Fruit fly (Drosophila melanogaster): ENCODE data around the gene Ref1.

The Ref1 gene

DNA sequence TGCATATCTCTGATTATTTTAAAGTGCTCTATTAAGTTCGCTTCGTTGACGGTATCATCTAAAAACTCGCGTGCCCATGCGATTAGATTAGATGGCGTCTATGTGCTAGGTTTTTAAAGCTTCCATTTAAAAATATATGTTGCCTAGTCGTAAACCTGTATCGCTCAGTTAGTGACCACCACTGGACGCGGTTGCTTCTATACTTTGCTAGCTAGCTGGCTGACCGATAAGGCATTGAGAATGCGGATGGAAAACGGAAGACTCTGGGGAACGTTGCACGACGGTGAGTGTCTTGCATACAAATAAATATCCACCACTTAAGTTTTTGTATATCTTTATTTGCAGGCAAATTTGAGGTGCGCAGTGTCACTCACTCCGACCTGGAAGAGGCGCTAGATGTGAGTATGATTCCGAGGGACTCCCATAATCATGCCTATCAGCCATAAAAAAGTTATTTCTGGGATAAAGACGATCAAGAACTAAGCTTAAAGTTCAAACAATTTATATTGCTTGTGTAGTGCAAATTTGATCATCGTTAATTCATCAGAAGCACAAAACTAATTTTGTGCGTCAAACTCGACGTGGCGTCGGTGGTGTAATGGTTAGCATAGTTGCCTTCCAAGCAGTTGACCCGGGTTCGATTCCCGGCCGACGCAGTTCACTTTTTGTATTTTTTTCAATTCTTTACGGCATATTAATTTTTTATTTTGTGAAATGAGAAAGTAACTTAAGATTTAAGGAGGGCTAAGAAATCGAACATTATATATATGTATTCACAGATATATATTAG lies 49.3 kb upstream of the Ref1 start, which contains the start of gene CG31248 (continued):
- TF ChIP-seq ase (GFP tag; IDR thresholded peaks at IDR 0.05) (no peak), Rfx (GFP tag; IDR thresholded peaks at IDR 0.05) (no peak), CG7372 (GFP tag; IDR thresholded peaks at IDR 0.05) (no peak), HLH4C (GFP tag; IDR thresholded peaks at IDR 0.05; ENCODE audit: partially characterized antibody) (peak; percentile 63), CG6791 (GFP tag; IDR thresholded peaks at IDR 0.05; ENCODE audit: partially characterized antibody) (peak; percentile 83), Hey (tag; optimal IDR thresholded peaks at IDR 0.05) (no peak), Asciz (GFP tag; optimal IDR thresholded peaks at IDR 0.05) (no peak), CG30431 (GFP tag; optimal IDR thresholded peaks at IDR 0.05) (no peak), CG10209 (GFP tag; optimal IDR thresholded peaks at IDR 0.05) (peak; percentile 15), lbe (GFP tag; optimal IDR thresholded peaks at IDR 0.05) (no peak), nmo (GFP tag; optimal IDR thresholded peaks at IDR 0.05) (no peak), CTCF (GFP tag; optimal IDR thresholded peaks at IDR 0.05) (peak; percentile 74), CG11093 (GFP tag; IDR thresholded peaks at IDR 0.05) (no peak), CG11723 (GFP tag; optimal IDR thresholded peaks at IDR 0.05) (no peak), hbn (GFP tag; IDR thresholded peaks at IDR 0.05; ENCODE audit: partially characterized antibody) (peak; percentile 30; the same call in 1 of the 2 replicates), salm (tag; optimal IDR thresholded peaks at IDR 0.05) (no peak), Bdp1 (GFP tag; optimal IDR thresholded peaks at IDR 0.05) (peak; percentile 99), CG3281 (GFP tag; optimal IDR thresholded peaks at IDR 0.05) (peak; percentile 21), mld (GFP tag; IDR thresholded peaks at IDR 0.05; ENCODE audit: partially characterized antibody) (peak; percentile 69; the same call in 2 of the 3 replicates), CG16813 (GFP tag; IDR thresholded peaks at IDR 0.05; ENCODE audit: partially characterized antibody) (peak; percentile 84), sob (GFP tag; IDR thresholded peaks at IDR 0.05) (no peak), CG17361 (GFP tag; IDR thresholded peaks at IDR 0.05) (0 out of 3 replicates have a peak, but pooled peaks have one; percentile 9), Vsx1 (GFP tag; optimal IDR thresholded peaks at IDR 0.05) (no peak), kni (GFP tag; optimal IDR thresholded peaks at IDR 0.05) (peak; percentile 12), BtbVII (GFP tag; optimal IDR thresholded peaks at IDR 0.05) (peak; percentile 63), sd (tag; optimal IDR thresholded peaks at IDR 0.05) (peak; percentile 69), tin (GFP tag; optimal IDR thresholded peaks at IDR 0.05) (no peak), PHDP (tag; optimal IDR thresholded peaks at IDR 0.05) (no peak), Ravus (GFP tag; IDR thresholded peaks at IDR 0.05) (no peak), lab (GFP tag; optimal IDR thresholded peaks at IDR 0.05) (peak; percentile 26), CG1647 (GFP tag; optimal IDR thresholded peaks at IDR 0.05) (no peak), CG1792 (GFP tag; optimal IDR thresholded peaks at IDR 0.05) (peak; percentile 10), CG30020 (tag; optimal IDR thresholded peaks at IDR 0.05) (no peak), Meics (GFP tag; optimal IDR thresholded peaks at IDR 0.05) (no peak), CG18262 (tag; optimal IDR thresholded peaks at IDR 0.05) (no peak), chinmo (GFP tag; IDR thresholded peaks at IDR 0.05; ENCODE audit: partially characterized antibody) (peak; percentile 52; the same call in 1 of the 4 replicates), abd-A (tag; optimal IDR thresholded peaks at IDR 0.05) (no peak), CG17912 (GFP tag; optimal IDR thresholded peaks at IDR 0.05) (no peak), Dll (GFP tag; IDR thresholded peaks at IDR 0.05; ENCODE audit: partially characterized antibody) (peak; percentile 57; the same call in 2 of the 4 replicates), ssp (GFP tag; IDR thresholded peaks at IDR 0.05) (no peak), pho (GFP tag; optimal IDR thresholded peaks at IDR 0.05) (peak; percentile 3), Nf-YC (tag; optimal IDR thresholded peaks at IDR 0.05) (peak; percentile 36), bbx (GFP tag; IDR thresholded peaks at IDR 0.05; ENCODE audit: partially characterized antibody) (peak; percentile 86), Opbp (GFP tag; IDR thresholded peaks at IDR 0.05; ENCODE audit: partially characterized antibody) (peak; percentile 83), jumu (GFP tag; optimal IDR thresholded peaks at IDR 0.05) (no peak), CG34376 (GFP tag; optimal IDR thresholded peaks at IDR 0.05) (peak; percentile 89), nerfin-2 (GFP tag; IDR thresholded peaks at IDR 0.05; ENCODE audit: partially characterized antibody) (peak; percentile 77), Ptx1 (GFP tag; IDR thresholded peaks at IDR 0.05) (no peak)

Measured in whole organism, embryonic.